Fruit fly (Drosophila melanogaster) whole organism, adult: ENCODE measurements around the gene Spc105R.

Experiments used
- CG14711 ChIP-seq: fragments of 200-800 bp; sonication (Bioruptor generic); optimal IDR thresholded peaks from 2 replicates; lab custom pipeline; 2018; ENCODE audit warnings: missing biosample characterization, mild to moderate bottlenecking, missing genetic modification characterization, moderate library complexity
- CG33017 ChIP-seq: fragments of 200-800 bp; sonication (Bioruptor generic); optimal IDR thresholded peaks from 2 replicates; lab custom pipeline; 2018; ENCODE audit warnings: missing biosample characterization, mild to moderate bottlenecking, missing genetic modification characterization, moderate library complexity
- CG7045 ChIP-seq: fragments of 200-800 bp; sonication (Bioruptor generic); optimal IDR thresholded peaks from 2 replicates; lab custom pipeline; 2017; ENCODE audit warnings: missing biosample characterization, mild to moderate bottlenecking, missing genetic modification characterization
- CG7101 ChIP-seq: fragments of 200-800 bp; sonication (Bioruptor generic); optimal IDR thresholded peaks from 2 replicates; lab custom pipeline; 2018; ENCODE audit warnings: missing biosample characterization, mild to moderate bottlenecking, missing genetic modification characterization, moderate library complexity
- cic ChIP-seq: fragments of 200-800 bp; sonication (Bioruptor generic); optimal IDR thresholded peaks from 2 replicates; lab custom pipeline; 2017; ENCODE audit warnings: missing biosample characterization, mild to moderate bottlenecking, missing genetic modification characterization, moderate library complexity
- kay ChIP-seq: fragments of 200-800 bp; sonication (Bioruptor generic); peaks from one replicate; lab custom pipeline; 2016; ENCODE audit warnings: missing biosample characterization, missing genetic modification characterization, borderline replicate concordance
- ovo ChIP-seq: fragments of 200-800 bp; sonication (Bioruptor generic); optimal IDR thresholded peaks from 2 replicates; lab custom pipeline; 2016; ENCODE audit warnings: missing biosample characterization, missing genetic modification characterization
- tj ChIP-seq: fragments of 200-800 bp; sonication (Bioruptor generic); optimal IDR thresholded peaks from 3 replicates; lab custom pipeline; 2017; ENCODE audit warnings: missing biosample characterization, mild to moderate bottlenecking, missing genetic modification characterization, moderate library complexity
- toe ChIP-seq: fragments of 200-800 bp; sonication (Bioruptor generic); optimal IDR thresholded peaks from 2 replicates; lab custom pipeline; 2016; ENCODE audit warnings: missing biosample characterization, missing genetic modification characterization

dm6 chr3L:20826950-20827910 lies 27.0 kb downstream of the Spc105R start:
- TF ChIP-seq CG7101 (tag; lab: Kevin White, UChicago) = no peak
- no peak for TF ChIP-seq tj (GFP tag; lab: Kevin White, UChicago)
- TF ChIP-seq CG14711 (tag; lab: Kevin White, UChicago) = no peak
- TF ChIP-seq toe (GFP tag; lab: Kevin White, UChicago) = peak; percentile 30
- TF ChIP-seq CG7045 (GFP tag; lab: Kevin White, UChicago) = no peak
- TF ChIP-seq CG33017 (tag; lab: Kevin White, UChicago) = no peak
- TF ChIP-seq ovo = no peak
- TF ChIP-seq kay = peak; percentile 86
- no peak for TF ChIP-seq cic
